Worm (Caenorhabditis elegans): Measurements from ENCODE around the gene C39D10.7.

C39D10.7 gene

ce11 chrX:7932453-7932852 lies 18.7 kb upstream of the C39D10.7 start:
- TF ChIP-seq lim-7 (GFP tag; IDR thresholded peaks at IDR 0.05) (no peak), F10B5.3 (tag; optimal IDR thresholded peaks at IDR 0.05) (no peak), lsy-2 (tag; optimal IDR thresholded peaks at IDR 0.05) (no peak), snpc-4 (tag; optimal IDR thresholded peaks at IDR 0.05) (no peak), dpl-1 (GFP tag; optimal IDR thresholded peaks at IDR 0.05) (no peak), spr-1 (tag; optimal IDR thresholded peaks at IDR 0.05) (no peak)

ce11 chrX:7930450-7930849 lies 16.7 kb upstream of the C39D10.7 start, which contains the start of gene zig-3:
TSS of gene zig-3 (plus strand) at chrX:7930750.
- no peak for TF ChIP-seq vab-7 (GFP tag; IDR thresholded peaks at IDR 0.05)
- TF ChIP-seq tag-97 (GFP tag; IDR thresholded peaks at IDR 0.05) = no peak
- TF ChIP-seq nhr-77 (tag; optimal IDR thresholded peaks at IDR 0.05) = no peak
- TF ChIP-seq nhr-237 (tag; optimal IDR thresholded peaks at IDR 0.05) = no peak
- TF ChIP-seq F37D6.2 (tag; optimal IDR thresholded peaks at IDR 0.05) = no peak
- TF ChIP-seq daf-12 (tag; optimal IDR thresholded peaks at IDR 0.05) = no peak
- no peak for TF ChIP-seq dmd-8 (GFP tag; IDR thresholded peaks at IDR 0.05)
- no peak for TF ChIP-seq lim-7 (GFP tag; IDR thresholded peaks at IDR 0.05)
- TF ChIP-seq snpc-1.2 (GFP tag; IDR thresholded peaks at IDR 0.05) = no peak
- no peak for TF ChIP-seq Y5F2A.4 (GFP tag; optimal IDR thresholded peaks at IDR 0.05)
- no peak for TF ChIP-seq egl-43 (GFP tag; IDR thresholded peaks at IDR 0.05)
- no peak for TF ChIP-seq dve-1 (tag; optimal IDR thresholded peaks at IDR 0.05; ENCODE audit: insufficient read depth)
- TF ChIP-seq dmd-9 (GFP tag; IDR thresholded peaks at IDR 0.05) = no peak
- no peak for TF ChIP-seq lin-38 (GFP tag; IDR thresholded peaks at IDR 0.05)
- TF ChIP-seq set-16 (GFP tag; IDR thresholded peaks at IDR 0.05) = no peak

- TF ChIP-seq aha-1 (tag) = peak; percentile 32
- TF ChIP-seq lsy-2 (tag; optimal IDR thresholded peaks at IDR 0.05) = no peak
- no peak for TF ChIP-seq lin-1 (GFP tag; IDR thresholded peaks at IDR 0.05)
- TF ChIP-seq madf-5 (GFP tag; IDR thresholded peaks at IDR 0.05) = no peak
Measured at ce11 chrX:7925134-7925533, 11.4 kb upstream of the C39D10.7 start, which contains the start of gene zig-4. TSS of gene zig-4 (plus strand) at chrX:7925434.

DNA sequence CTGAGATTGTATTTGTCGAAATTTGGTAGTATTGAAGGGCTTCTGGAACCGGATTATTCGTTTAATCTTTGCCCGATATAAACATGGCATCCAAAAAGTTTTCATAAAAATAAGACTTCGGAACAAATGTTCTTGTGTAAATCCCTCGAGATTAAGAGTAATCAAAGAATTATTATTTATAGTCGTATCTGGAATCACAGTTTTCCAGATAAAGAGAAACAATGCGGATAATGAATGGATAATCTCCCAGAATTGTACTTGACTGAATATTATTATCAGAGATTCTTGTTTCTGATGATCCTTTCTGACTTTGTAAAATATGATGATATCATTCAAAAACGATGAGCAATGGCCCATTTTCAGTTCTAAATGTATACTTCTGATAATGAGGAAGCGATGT lies 7.4 kb upstream of the C39D10.7 start:
- TF ChIP-seq egl-27 (tag; optimal IDR thresholded peaks at IDR 0.05) = no peak
- no peak for TF ChIP-seq nhr-48 (tag; optimal IDR thresholded peaks at IDR 0.05)
- TF ChIP-seq nhr-10 (tag; optimal IDR thresholded peaks at IDR 0.05) = no peak
- no peak for TF ChIP-seq pha-4 (GFP tag; IDR thresholded peaks at IDR 0.05)
- TF ChIP-seq pha-4 (tag; optimal IDR thresholded peaks at IDR 0.05) = no peak
- no peak for TF ChIP-seq nhr-76 (tag; optimal IDR thresholded peaks at IDR 0.05)
- no peak for TF ChIP-seq duxl-1 (tag; optimal IDR thresholded peaks at IDR 0.05; ENCODE audit: poor library complexity)
- no peak for TF ChIP-seq zag-1 (tag; optimal IDR thresholded peaks at IDR 0.05)
- no peak for TF ChIP-seq ama-1 (optimal IDR thresholded peaks at IDR 0.05)
- TF ChIP-seq nhr-41 (GFP tag; IDR thresholded peaks at IDR 0.05) = no peak
- no peak for TF ChIP-seq Y5F2A.4 (GFP tag; optimal IDR thresholded peaks at IDR 0.05)

DNA sequence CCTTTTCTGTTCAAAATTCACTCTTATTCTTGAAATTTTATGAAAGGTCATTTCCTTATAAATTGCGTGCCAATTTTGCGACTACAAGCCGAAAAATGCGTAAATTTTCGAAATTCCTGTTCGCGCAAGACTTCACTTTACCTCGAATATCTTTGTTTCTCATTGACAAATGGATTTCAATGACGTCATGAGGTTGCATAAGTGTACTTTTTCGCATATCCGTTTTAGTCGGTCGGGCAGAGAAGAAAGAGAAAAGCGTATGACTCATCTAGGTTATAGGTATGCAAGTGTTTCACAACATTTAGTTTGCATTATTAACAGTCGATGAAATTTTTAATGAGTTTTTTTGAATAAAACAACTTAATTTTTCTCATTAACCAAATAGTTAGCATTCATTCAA lies 2.3 kb upstream of the C39D10.7 start:
- TF ChIP-seq mdt-29 (GFP tag; IDR thresholded peaks at IDR 0.05) (no peak), F49E8.2 (tag; optimal IDR thresholded peaks at IDR 0.05; ENCODE audit: borderline replicate concordance) (no peak), F26F4.8 (GFP tag; conservative IDR thresholded peaks at IDR 0.05) (no peak), D1046.2 (GFP tag; IDR thresholded peaks at IDR 0.05) (no peak), ceh-32 (tag; optimal IDR thresholded peaks at IDR 0.05; ENCODE audit: poor library complexity) (no peak), jun-1 (tag; optimal IDR thresholded peaks at IDR 0.05) (no peak), daf-8 (GFP tag; IDR thresholded peaks at IDR 0.05) (no peak)
